Worm (Caenorhabditis elegans): Measurements from ENCODE around the gene col-71.

col-71 gene

DNA sequence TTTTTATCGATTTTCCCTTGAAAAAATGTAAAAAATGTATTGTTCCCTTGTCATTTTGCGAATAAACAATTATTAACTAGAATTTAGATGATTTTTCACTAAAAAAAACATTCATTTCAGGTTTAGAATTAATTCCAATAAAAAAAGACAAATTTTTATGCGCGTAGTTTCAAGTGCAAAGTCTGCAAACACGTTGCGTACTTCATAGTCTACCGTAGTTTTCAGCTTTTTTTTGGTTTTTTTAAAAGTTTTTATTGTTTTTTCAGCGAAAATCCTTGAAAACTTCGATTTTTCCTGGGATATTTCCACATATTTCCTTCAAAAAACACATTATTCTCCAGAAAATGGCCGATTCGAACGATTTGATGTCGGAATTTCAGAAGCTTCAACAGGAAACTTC lies 48.8 kb downstream of the col-71 start, which contains the start of gene C16C8.11:
Gene C16C8.11 (plus strand): TSS at position 188 of the 400 bp plus-strand sequence.
- TF ChIP-seq tra-4 (tag; optimal IDR thresholded peaks at IDR 0.05): no peak
- no peak for TF ChIP-seq sea-1 (GFP tag; conservative IDR thresholded peaks at IDR 0.05)
- TF ChIP-seq hnd-1 (tag; optimal IDR thresholded peaks at IDR 0.05): no peak
- no peak for TF ChIP-seq hmg-4 (GFP tag; optimal IDR thresholded peaks at IDR 0.05)
- no peak for TF ChIP-seq ama-1 (optimal IDR thresholded peaks at IDR 0.05)
- no peak for TF ChIP-seq pes-1 (GFP tag; IDR thresholded peaks at IDR 0.05)
- TF ChIP-seq tbx-37 (GFP tag; conservative IDR thresholded peaks at IDR 0.05): no peak
- TF ChIP-seq B0310.2 (tag; optimal IDR thresholded peaks at IDR 0.05): no peak

ce11 chrII:3452421-3452820 lies 49.9 kb downstream of the col-71 start, which contains the start of gene C16C8.12:
C16C8.12 (plus strand) TSS chrII:3452721.
- TF ChIP-seq hmg-4 (GFP tag; optimal IDR thresholded peaks at IDR 0.05): no peak
- TF ChIP-seq hnd-1 (tag; optimal IDR thresholded peaks at IDR 0.05): no peak
- TF ChIP-seq tbx-11 (GFP tag; IDR thresholded peaks at IDR 0.05): no peak
- TF ChIP-seq pes-1 (GFP tag; IDR thresholded peaks at IDR 0.05): no peak
- TF ChIP-seq sea-1 (GFP tag; conservative IDR thresholded peaks at IDR 0.05): no peak
- no peak for TF ChIP-seq F13C5.2 (tag; optimal IDR thresholded peaks at IDR 0.05)
- TF ChIP-seq B0310.2 (tag; optimal IDR thresholded peaks at IDR 0.05): no peak
- no peak for TF ChIP-seq aly-1 (tag; optimal IDR thresholded peaks at IDR 0.05)
- TF ChIP-seq ets-7 (tag; optimal IDR thresholded peaks at IDR 0.05): no peak
- no peak for TF ChIP-seq hmbx-1 (tag; optimal IDR thresholded peaks at IDR 0.05)
- TF ChIP-seq ama-1 (optimal IDR thresholded peaks at IDR 0.05): no peak
- TF ChIP-seq scrt-1 (GFP tag; IDR thresholded peaks at IDR 0.05): no peak
- no peak for TF ChIP-seq tbx-37 (GFP tag; conservative IDR thresholded peaks at IDR 0.05)
- no peak for TF ChIP-seq tra-4 (tag; optimal IDR thresholded peaks at IDR 0.05)
- TF ChIP-seq ceh-13 (GFP tag; optimal IDR thresholded peaks at IDR 0.05): no peak
- no peak for TF ChIP-seq ceh-36 (tag; optimal IDR thresholded peaks at IDR 0.05)
- TF ChIP-seq flt-1 (GFP tag; IDR thresholded peaks at IDR 0.05): no peak

Measured in whole organism, early embryonic.